Worm (Caenorhabditis elegans) whole organism, L4/young adult: Measurements from ENCODE around the gene ndub-6.

Experiments
- W03F9.2 ChIP-seq: fragments of 150-350 bp; optimal IDR thresholded peaks from 2 replicates; lab custom pipeline; 2014; ENCODE audit warnings: missing biosample characterization, missing genetic modification characterization
- dao-5 ChIP-seq: sonication (generic microtip); optimal IDR thresholded peaks from 2 replicates; lab custom pipeline; 2016; ENCODE audit warnings: missing genotype, missing genetic modification characterization, moderate library complexity, missing compliant biosample characterization

- TF ChIP-seq dao-5 (no peak), W03F9.2 (tag; lab: Kevin White, UChicago) (no peak)
Observed at ce11 chrIV:11622336-11622735, 29.9 kb upstream of the ndub-6 start.
